Worm (Caenorhabditis elegans) whole organism, L4 larva: ENCODE data around the gene sbds-1.

Experiments used
- D1046.2 ChIP-seq: fragments of 200-800 bp; sonication (Bioruptor generic); IDR thresholded peaks from 2 replicates; pipeline ENCODE4 v1.3.6; 2022; ENCODE audit warnings: missing genetic modification characterization, missing compliant biosample characterization
- F10B5.3 ChIP-seq: sonication (generic microtip); optimal IDR thresholded peaks from 2 replicates; lab custom pipeline; 2016; ENCODE audit warnings: mild to moderate bottlenecking, missing genetic modification characterization, missing compliant biosample characterization
- F37D6.2 ChIP-seq: sonication (generic microtip); optimal IDR thresholded peaks from 2 replicates; lab custom pipeline; 2016; ENCODE audit warnings: mild to moderate bottlenecking, missing genetic modification characterization, missing compliant biosample characterization
- R02D3.7 ChIP-seq: fragments of 150-350 bp; sonication (generic microtip); optimal IDR thresholded peaks from 3 replicates; lab custom pipeline; 2014; ENCODE audit warnings: missing biosample characterization, missing genetic modification characterization
- T26A8.4 ChIP-seq: fragments of 200-800 bp; sonication (Bioruptor generic); IDR thresholded peaks from 2 replicates; pipeline ENCODE4 v1.3.6; 2022; ENCODE audit warnings: missing genetic modification characterization, missing compliant biosample characterization
- Y105C5A.15 ChIP-seq: fragments of 200-800 bp; sonication (Bioruptor generic); IDR thresholded peaks from 2 replicates; pipeline ENCODE4 v1.3.6; 2022; ENCODE audit warnings: missing genetic modification characterization, missing compliant biosample characterization
- ZK337.2 ChIP-seq: fragments of 200-800 bp; sonication (Bioruptor generic); IDR thresholded peaks from 2 replicates; pipeline ENCODE4 v1.3.6; 2022; ENCODE audit warnings: missing genetic modification reagents, missing genetic modification characterization, missing compliant biosample characterization
- aha-1 ChIP-seq: fragments of 150-350 bp; peaks from one replicate; lab custom pipeline; 2014; ENCODE audit warnings: missing biosample characterization, missing genetic modification characterization
- aly-2 ChIP-seq: sonication (generic microtip); optimal IDR thresholded peaks from 2 replicates; lab custom pipeline; 2018; ENCODE audit warnings: missing biosample characterization, missing genetic modification characterization
- ama-1 ChIP-seq: fragments of 150-350 bp; optimal IDR thresholded peaks from 2 replicates; lab custom pipeline; 2014; ENCODE audit warnings: inconsistent platforms, mixed read lengths
- ceh-20 ChIP-seq: fragments of 200-800 bp; sonication (Bioruptor generic); IDR thresholded peaks from 2 replicates; pipeline ENCODE4 v1.3.6; 2022; ENCODE audit warnings: missing genetic modification reagents, missing genetic modification characterization, missing compliant biosample characterization
- ceh-32 ChIP-seq: sonication (generic microtip); optimal IDR thresholded peaks from 2 replicates; lab custom pipeline; 2016; ENCODE audit warnings: mild to moderate bottlenecking, missing genetic modification characterization, missing compliant biosample characterization; ENCODE audit not compliant: poor library complexity
- ceh-44 ChIP-seq: fragments of 200-800 bp; sonication (Bioruptor generic); IDR thresholded peaks from 2 replicates; pipeline ENCODE4 v1.3.6; 2022; ENCODE audit warnings: missing genetic modification reagents, missing genetic modification characterization, missing compliant biosample characterization
- ceh-62 ChIP-seq: sonication (generic microtip); optimal IDR thresholded peaks from 2 replicates; lab custom pipeline; 2017; ENCODE audit warnings: missing biosample characterization, missing genetic modification characterization
- ceh-82 ChIP-seq: sonication (generic microtip); optimal IDR thresholded peaks from 2 replicates; lab custom pipeline; 2017; ENCODE audit warnings: missing biosample characterization, missing genetic modification characterization
- ces-1 ChIP-seq: fragments of 150-350 bp; sonication (generic microtip); optimal IDR thresholded peaks from 4 replicates; lab custom pipeline; 2014; ENCODE audit warnings: missing biosample characterization, missing genetic modification reagents, missing genetic modification characterization
- ctbp-1 ChIP-seq: fragments of 200-800 bp; sonication (Bioruptor generic); IDR thresholded peaks from 2 replicates; pipeline ENCODE4 v1.3.6; 2022; ENCODE audit warnings: missing genetic modification reagents, missing genetic modification characterization, missing compliant biosample characterization
- daf-19 ChIP-seq: fragments of 200-800 bp; sonication (Bioruptor generic); conservative IDR thresholded peaks from 2 replicates; pipeline ENCODE4 v1.3.6; 2022; ENCODE audit warnings: missing genetic modification characterization, missing compliant biosample characterization
- daf-8 ChIP-seq: fragments of 200-800 bp; sonication (Bioruptor generic); IDR thresholded peaks from 2 replicates; pipeline ENCODE4 v1.3.6; 2022; ENCODE audit warnings: missing genetic modification characterization, missing compliant biosample characterization
- dmd-6 ChIP-seq: fragments of 200-800 bp; sonication (Bioruptor generic); IDR thresholded peaks from 2 replicates; pipeline ENCODE4 v1.3.6; 2022; ENCODE audit warnings: missing genetic modification reagents, missing genetic modification characterization, missing compliant biosample characterization
- dmd-8 ChIP-seq: fragments of 200-800 bp; sonication (Bioruptor generic); IDR thresholded peaks from 2 replicates; pipeline ENCODE4 v1.3.6; 2022; ENCODE audit warnings: missing genetic modification characterization, missing compliant biosample characterization
- duxl-1 ChIP-seq: sonication (generic microtip); optimal IDR thresholded peaks from 2 replicates; lab custom pipeline; 2016; ENCODE audit warnings: mild to moderate bottlenecking, missing genetic modification characterization, moderate library complexity, missing compliant biosample characterization; ENCODE audit not compliant: poor library complexity
- dve-1 ChIP-seq: sonication (generic microtip); optimal IDR thresholded peaks from 2 replicates; lab custom pipeline; 2017; ENCODE audit warnings: antibody characterized with exemption, mild to moderate bottlenecking, missing genetic modification characterization, missing compliant biosample characterization; ENCODE audit not compliant: insufficient read depth
- fos-1 ChIP-seq: fragments of 150-350 bp; optimal IDR thresholded peaks from 2 replicates; lab custom pipeline; 2014; ENCODE audit warnings: missing biosample characterization, missing genetic modification characterization
- hif-1 ChIP-seq, 2 experiments: sonication (generic microtip); optimal IDR thresholded peaks; 2 replicates each; lab custom pipeline; 2016 to 2017; ENCODE audit warnings: missing compliant biosample characterization in 2 of 2, missing genetic modification characterization in 2 of 2, missing genetic modification reagents in 2 of 2, missing genotype in 2 of 2, mild to moderate bottlenecking in 1 of 2
- hlh-30 ChIP-seq: sonication (generic microtip); optimal IDR thresholded peaks from 2 replicates; lab custom pipeline; 2017; ENCODE audit warnings: antibody characterized with exemption, mild to moderate bottlenecking, missing genetic modification characterization, missing compliant biosample characterization; ENCODE audit not compliant: insufficient read depth
- lin-39 ChIP-seq: fragments of 150-350 bp; optimal IDR thresholded peaks from 2 replicates; lab custom pipeline; 2014; ENCODE audit warnings: missing biosample characterization, missing genetic modification reagents, missing genetic modification characterization
- madf-5 ChIP-seq, 2 experiments: fragments of 200-800 bp; sonication (Bioruptor generic); IDR thresholded peaks; 2 replicates each; pipeline ENCODE4 v1.3.6; 2022; ENCODE audit warnings: missing compliant biosample characterization in 2 of 2, missing genetic modification characterization in 2 of 2
- mdl-1 ChIP-seq, 2 experiments: fragments of 150-350 bp in 1 of 2; sonication (generic microtip) in 1 of 2; optimal IDR thresholded peaks; 2 replicates each; lab custom pipeline; 2014 to 2017; ENCODE audit warnings: missing biosample characterization in 2 of 2, missing genetic modification characterization in 2 of 2
- mxl-2 ChIP-seq: fragments of 200-800 bp; sonication (Bioruptor generic); conservative IDR thresholded peaks from 2 replicates; pipeline ENCODE4 v1.3.6; 2022; ENCODE audit warnings: missing genetic modification reagents, missing genetic modification characterization, missing compliant biosample characterization
- mxl-3 ChIP-seq: fragments of 200-800 bp; sonication (Bioruptor generic); optimal IDR thresholded peaks from 2 replicates; lab custom pipeline; 2018; ENCODE audit warnings: mild to moderate bottlenecking, missing genetic modification characterization, missing compliant biosample characterization
- nhr-10 ChIP-seq: fragments of 150-350 bp; optimal IDR thresholded peaks from 2 replicates; lab custom pipeline; 2014; ENCODE audit warnings: missing biosample characterization, missing genetic modification characterization
- nhr-102 ChIP-seq: sonication (generic microtip); optimal IDR thresholded peaks from 2 replicates; lab custom pipeline; 2016; ENCODE audit warnings: mild to moderate bottlenecking, missing genetic modification characterization, moderate library complexity, missing compliant biosample characterization
- nhr-111 ChIP-seq: fragments of 200-800 bp; sonication (Bioruptor generic); optimal IDR thresholded peaks from 2 replicates; lab custom pipeline; 2018; ENCODE audit warnings: mild to moderate bottlenecking, missing genetic modification characterization, missing compliant biosample characterization
- nhr-237 ChIP-seq: sonication (generic microtip); optimal IDR thresholded peaks from 2 replicates; lab custom pipeline; 2017; ENCODE audit warnings: missing biosample characterization, missing genetic modification characterization
- nhr-28 ChIP-seq: fragments of 150-350 bp; optimal IDR thresholded peaks from 2 replicates; lab custom pipeline; 2014; ENCODE audit warnings: missing biosample characterization, missing genetic modification characterization
- nhr-41 ChIP-seq: fragments of 200-800 bp; sonication (Bioruptor generic); IDR thresholded peaks from 2 replicates; pipeline ENCODE4 v1.3.6; 2022; ENCODE audit warnings: missing genetic modification reagents, missing genetic modification characterization, missing compliant biosample characterization
- nhr-42 ChIP-seq: fragments of 200-800 bp; sonication (Bioruptor generic); IDR thresholded peaks from 2 replicates; pipeline ENCODE4 v1.3.6; 2022; ENCODE audit warnings: missing genetic modification characterization, missing compliant biosample characterization
- nhr-48 ChIP-seq: sonication (generic microtip); optimal IDR thresholded peaks from 2 replicates; lab custom pipeline; 2016; ENCODE audit warnings: mild to moderate bottlenecking, missing genetic modification characterization, missing compliant biosample characterization
- nhr-6 ChIP-seq: fragments of 150-350 bp; optimal IDR thresholded peaks from 2 replicates; lab custom pipeline; 2014; ENCODE audit warnings: missing biosample characterization, missing genetic modification characterization
- php-3 ChIP-seq: fragments of 200-800 bp; sonication (Bioruptor generic); IDR thresholded peaks from 2 replicates; pipeline ENCODE4 v1.3.6; 2022; ENCODE audit warnings: missing genetic modification reagents, missing genetic modification characterization, missing compliant biosample characterization
- skn-1 ChIP-seq: fragments of 150-350 bp; optimal IDR thresholded peaks from 2 replicates; lab custom pipeline; 2014; ENCODE audit warnings: missing biosample characterization, missing genetic modification characterization
- snpc-1.2 ChIP-seq: fragments of 200-800 bp; sonication (Bioruptor generic); IDR thresholded peaks from 2 replicates; pipeline ENCODE4 v1.3.6; 2022; ENCODE audit warnings: missing genetic modification reagents, missing genetic modification characterization, missing compliant biosample characterization
- spr-1 ChIP-seq: sonication (generic microtip); optimal IDR thresholded peaks from 2 replicates; lab custom pipeline; 2016; ENCODE audit warnings: mild to moderate bottlenecking, missing genetic modification characterization, missing compliant biosample characterization
- spr-3 ChIP-seq: fragments of 200-800 bp; sonication (Bioruptor generic); optimal IDR thresholded peaks from 2 replicates; lab custom pipeline; 2018; ENCODE audit warnings: mild to moderate bottlenecking, missing genetic modification characterization, missing compliant biosample characterization
- tag-97 ChIP-seq: fragments of 200-800 bp; sonication (Bioruptor generic); IDR thresholded peaks from 2 replicates; pipeline ENCODE4 v1.3.6; 2022; ENCODE audit warnings: missing genetic modification characterization, missing compliant biosample characterization
- unc-130 ChIP-seq: sonication (generic microtip); optimal IDR thresholded peaks from 2 replicates; lab custom pipeline; 2016; ENCODE audit warnings: missing genetic modification reagents, missing genetic modification characterization, missing compliant biosample characterization
- unc-39 ChIP-seq: sonication (generic microtip); optimal IDR thresholded peaks from 2 replicates; lab custom pipeline; 2017; ENCODE audit warnings: missing biosample characterization, missing genetic modification characterization
- vab-7 ChIP-seq: fragments of 200-800 bp; sonication (Bioruptor generic); IDR thresholded peaks from 2 replicates; pipeline ENCODE4 v1.3.6; 2022; ENCODE audit warnings: missing genetic modification reagents, missing genetic modification characterization, missing compliant biosample characterization
- zfp-2 ChIP-seq: sonication (generic microtip); optimal IDR thresholded peaks from 2 replicates; lab custom pipeline; 2016; ENCODE audit warnings: mild to moderate bottlenecking, missing genetic modification characterization, missing compliant biosample characterization
- zfp-3 ChIP-seq: fragments of 200-800 bp; sonication (Bioruptor generic); conservative IDR thresholded peaks from 2 replicates; pipeline ENCODE4 v1.3.6; 2022; ENCODE audit warnings: missing genetic modification reagents, missing genetic modification characterization, missing compliant biosample characterization
- zip-2 ChIP-seq: fragments of 150-350 bp; optimal IDR thresholded peaks from 2 replicates; lab custom pipeline; 2014; ENCODE audit warnings: missing biosample characterization, missing genetic modification characterization
- ztf-7 ChIP-seq: fragments of 150-350 bp; optimal IDR thresholded peaks from 2 replicates; lab custom pipeline; 2014; ENCODE audit warnings: missing biosample characterization, missing genetic modification characterization

The sbds-1 gene

DNA sequence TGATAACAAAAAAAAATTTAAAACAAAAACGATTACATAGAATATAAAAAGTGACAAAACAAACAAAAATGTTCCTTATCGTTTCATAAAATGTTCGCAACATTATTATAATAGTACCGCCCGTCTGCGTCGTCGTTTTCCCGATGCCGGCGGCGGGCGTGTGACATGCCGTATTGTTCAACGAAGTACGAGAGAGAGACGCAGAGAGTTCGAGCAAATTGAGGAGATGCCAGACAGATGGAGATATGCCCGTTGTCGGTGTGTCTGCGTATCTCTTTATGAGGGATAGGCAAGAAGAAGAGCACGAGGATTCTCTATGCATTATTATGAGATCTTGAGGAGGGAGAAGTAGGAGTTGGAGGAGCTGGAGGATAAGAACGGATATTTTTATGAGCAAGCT, 14.5 kb downstream of the sbds-1 start (continued):
- TF ChIP-seq mdl-1 (tag; optimal IDR thresholded peaks at IDR 0.05; lab: Kevin White, UChicago), result peak; percentile 60 to 96
- TF ChIP-seq ZK337.2 (GFP tag; lab: Robert Waterston, UW), result no peak
- TF ChIP-seq vab-7 (GFP tag; lab: Robert Waterston, UW), result no peak
- TF ChIP-seq php-3 (GFP tag; lab: Robert Waterston, UW), result peak; percentile 93
- TF ChIP-seq ceh-82, result no peak
- no peak for TF ChIP-seq nhr-237 (tag; lab: Kevin White, UChicago)
- TF ChIP-seq dmd-6, result peak; percentile 95
- no peak for TF ChIP-seq tag-97 (GFP tag; lab: Robert Waterston, UW)
- TF ChIP-seq dve-1 (tag; lab: Kevin White, UChicago), result peak; percentile 99
- no peak for TF ChIP-seq daf-19 (GFP tag; lab: Robert Waterston, UW)
- TF ChIP-seq fos-1 (tag; lab: Kevin White, UChicago), result no peak
- TF ChIP-seq unc-130 (GFP tag; lab: Kevin White, UChicago), result no peak
- no peak for TF ChIP-seq ceh-32
- TF ChIP-seq skn-1 (tag; lab: Kevin White, UChicago), result no peak
- TF ChIP-seq nhr-6 (tag; lab: Kevin White, UChicago), result peak; percentile 90
- TF ChIP-seq spr-3 (GFP tag; lab: Kevin White, UChicago), result no peak
- TF ChIP-seq nhr-102, result peak; percentile 78
- no peak for TF ChIP-seq ceh-62
- no peak for TF ChIP-seq ces-1 (GFP tag; lab: Kevin White, UChicago)
- TF ChIP-seq aly-2, result no peak
- TF ChIP-seq unc-39, result no peak
- TF ChIP-seq R02D3.7 (tag; lab: Kevin White, UChicago), result no peak
- peak; percentile 98 for TF ChIP-seq hlh-30 (tag; lab: Kevin White, UChicago)
- no peak for TF ChIP-seq lin-39 (tag; lab: Kevin White, UChicago)
- peak; percentile 66; the same call in 1 of the 2 replicates for TF ChIP-seq T26A8.4
- TF ChIP-seq nhr-111 (GFP tag; lab: Kevin White, UChicago), result no peak
- TF ChIP-seq mxl-2 (GFP tag; lab: Robert Waterston, UW), result no peak
- TF ChIP-seq F10B5.3, result no peak
- no peak for TF ChIP-seq daf-8 (GFP tag; lab: Robert Waterston, UW)
- TF ChIP-seq duxl-1, result peak; percentile 42
- TF ChIP-seq zip-2 (tag; lab: Kevin White, UChicago), result no peak
- TF ChIP-seq zfp-2 (tag; lab: Kevin White, UChicago), result no peak
- TF ChIP-seq aha-1 (tag; lab: Kevin White, UChicago), result peak; percentile 99
- no peak for TF ChIP-seq ztf-7 (tag; lab: Kevin White, UChicago)
- TF ChIP-seq nhr-28, result peak; percentile 98
- TF ChIP-seq ceh-20 (GFP tag; lab: Robert Waterston, UW), result peak; percentile 86
- TF ChIP-seq nhr-41 (GFP tag; lab: Robert Waterston, UW), result 0 out of 2 replicates have a peak, but pooled peaks have one; percentile 22
- TF ChIP-seq hif-1 (tag; optimal IDR thresholded peaks at IDR 0.05; lab: Kevin White, UChicago), result peak in 1 of 2 experiments; percentile 81
- TF ChIP-seq dmd-8, result no peak
- no peak for TF ChIP-seq D1046.2 (GFP tag; lab: Robert Waterston, UW)
- no peak for TF ChIP-seq madf-5 (GFP tag; IDR thresholded peaks at IDR 0.05; lab: Robert Waterston, UW)
- TF ChIP-seq nhr-48 (tag; lab: Kevin White, UChicago), result peak; percentile 83
- TF ChIP-seq ctbp-1 (GFP tag; lab: Robert Waterston, UW), result 0 out of 2 replicates have a peak, but pooled peaks have one; percentile 59
- no peak for TF ChIP-seq nhr-42 (GFP tag; lab: Robert Waterston, UW)
- no peak for TF ChIP-seq ceh-44 (GFP tag; lab: Robert Waterston, UW)
- TF ChIP-seq spr-1 (tag; lab: Kevin White, UChicago), result peak; percentile 53
- no peak for TF ChIP-seq nhr-10
- no peak for TF ChIP-seq ama-1 (lab: Kevin White, UChicago)
- TF ChIP-seq F37D6.2 (tag; lab: Kevin White, UChicago), result peak; percentile 7
- no peak for TF ChIP-seq snpc-1.2 (GFP tag; lab: Robert Waterston, UW)
- TF ChIP-seq mxl-3, result peak; percentile 98
- no peak for TF ChIP-seq Y105C5A.15
- TF ChIP-seq zfp-3 (GFP tag; lab: Robert Waterston, UW), result no peak
